Worm (Caenorhabditis elegans) whole organism, late embryonic: ENCODE results near the gene T21E8.7.

Experiments used
- C08G9.2 ChIP-seq: sonication (generic microtip); optimal IDR thresholded peaks from 2 replicates; lab custom pipeline; 2016; ENCODE audit warnings: mild to moderate bottlenecking, missing genetic modification characterization, moderate library complexity, missing compliant biosample characterization
- C38D4.7 ChIP-seq: fragments of 200-800 bp; sonication (Bioruptor generic); optimal IDR thresholded peaks from 2 replicates; lab custom pipeline; 2018; ENCODE audit warnings: mild to moderate bottlenecking, missing genetic modification characterization, moderate library complexity, missing compliant biosample characterization
- F13H6.1 ChIP-seq: sonication (generic microtip); optimal IDR thresholded peaks from 2 replicates; lab custom pipeline; 2016; ENCODE audit warnings: missing genetic modification characterization, missing compliant biosample characterization
- K09A11.1 ChIP-seq: sonication (generic microtip); optimal IDR thresholded peaks from 2 replicates; lab custom pipeline; 2017; ENCODE audit warnings: antibody characterized with exemption, mild to moderate bottlenecking, missing genetic modification characterization, missing compliant biosample characterization; ENCODE audit not compliant: insufficient read depth
- T23F11.4 ChIP-seq: fragments of 200-800 bp; sonication (Bioruptor generic); optimal IDR thresholded peaks from 2 replicates; lab custom pipeline; 2018; ENCODE audit warnings: mild to moderate bottlenecking, missing genetic modification characterization, missing compliant biosample characterization
- ceh-14 ChIP-seq: sonication (generic microtip); optimal IDR thresholded peaks from 2 replicates; lab custom pipeline; 2016; ENCODE audit warnings: missing genotype, missing genetic modification characterization, missing compliant biosample characterization
- ceh-18 ChIP-seq: sonication (generic microtip); optimal IDR thresholded peaks from 2 replicates; lab custom pipeline; 2016; ENCODE audit warnings: missing genetic modification characterization, missing compliant biosample characterization
- ceh-31 ChIP-seq: sonication (generic microtip); optimal IDR thresholded peaks from 2 replicates; lab custom pipeline; 2016; ENCODE audit warnings: missing genetic modification characterization, missing compliant biosample characterization
- ceh-6 ChIP-seq: fragments of 200-800 bp; sonication (Bioruptor generic); optimal IDR thresholded peaks from 2 replicates; lab custom pipeline; 2018; ENCODE audit warnings: mild to moderate bottlenecking, missing genetic modification characterization, missing compliant biosample characterization
- ceh-9 ChIP-seq: sonication (generic microtip); optimal IDR thresholded peaks from 2 replicates; lab custom pipeline; 2016; ENCODE audit warnings: mild to moderate bottlenecking, missing genetic modification characterization, inconsistent platforms, missing compliant biosample characterization
- dmd-4 ChIP-seq: sonication (generic microtip); optimal IDR thresholded peaks from 2 replicates; lab custom pipeline; 2016; ENCODE audit warnings: borderline replicate concordance, missing genetic modification characterization, missing compliant biosample characterization
- dve-1 ChIP-seq: sonication (generic microtip); optimal IDR thresholded peaks from 2 replicates; lab custom pipeline; 2017; ENCODE audit warnings: antibody characterized with exemption, mild to moderate bottlenecking, missing genetic modification characterization, missing compliant biosample characterization
- elt-2 ChIP-seq: sonication (generic microtip); optimal IDR thresholded peaks from 2 replicates; lab custom pipeline; 2016; ENCODE audit warnings: missing genetic modification reagents, missing genetic modification characterization, missing compliant biosample characterization
- elt-4 ChIP-seq: sonication (generic microtip); optimal IDR thresholded peaks from 2 replicates; lab custom pipeline; 2016; ENCODE audit warnings: missing genetic modification characterization, missing compliant biosample characterization
- eyg-1 ChIP-seq: sonication (generic microtip); optimal IDR thresholded peaks from 2 replicates; lab custom pipeline; 2016; ENCODE audit warnings: missing genotype, missing genetic modification characterization, missing compliant biosample characterization
- fax-1 ChIP-seq: sonication (generic microtip); optimal IDR thresholded peaks from 2 replicates; lab custom pipeline; 2016; ENCODE audit warnings: missing genotype, missing genetic modification characterization, missing compliant biosample characterization
- fkh-6 ChIP-seq: sonication (generic microtip); optimal IDR thresholded peaks from 2 replicates; lab custom pipeline; 2016; ENCODE audit warnings: missing genetic modification characterization, missing compliant biosample characterization
- gmeb-2 ChIP-seq: sonication (generic microtip); optimal IDR thresholded peaks from 2 replicates; lab custom pipeline; 2016; ENCODE audit warnings: missing genetic modification characterization, inconsistent platforms, missing compliant biosample characterization
- hlh-13 ChIP-seq: fragments of 200-800 bp; sonication (Bioruptor generic); optimal IDR thresholded peaks from 2 replicates; lab custom pipeline; 2018; ENCODE audit warnings: mild to moderate bottlenecking, missing genetic modification characterization, missing compliant biosample characterization
- hlh-15 ChIP-seq: sonication (generic microtip); optimal IDR thresholded peaks from 2 replicates; lab custom pipeline; 2016; ENCODE audit warnings: missing genetic modification characterization, missing compliant biosample characterization
- lim-6 ChIP-seq: sonication (generic microtip); optimal IDR thresholded peaks from 2 replicates; lab custom pipeline; 2016; ENCODE audit warnings: missing genetic modification characterization, missing compliant biosample characterization
- lin-11 ChIP-seq: fragments of 200-800 bp; sonication (Bioruptor generic); optimal IDR thresholded peaks from 2 replicates; lab custom pipeline; 2018; ENCODE audit warnings: mild to moderate bottlenecking, missing genetic modification characterization, missing compliant biosample characterization
- mec-3 ChIP-seq: sonication (generic microtip); optimal IDR thresholded peaks from 2 replicates; lab custom pipeline; 2016; ENCODE audit warnings: borderline replicate concordance, missing genetic modification characterization, missing compliant biosample characterization
- odd-2 ChIP-seq: sonication (generic microtip); optimal IDR thresholded peaks from 2 replicates; lab custom pipeline; 2017; ENCODE audit warnings: antibody characterized with exemption, mild to moderate bottlenecking, missing genetic modification characterization, missing compliant biosample characterization
- pag-3 ChIP-seq: sonication (generic microtip); optimal IDR thresholded peaks from 2 replicates; lab custom pipeline; 2016; ENCODE audit warnings: missing compliant biosample characterization, missing genetic modification characterization, borderline replicate concordance
- pat-9 ChIP-seq: fragments of 200-800 bp; sonication (Bioruptor generic); optimal IDR thresholded peaks from 2 replicates; lab custom pipeline; 2018; ENCODE audit warnings: mild to moderate bottlenecking, missing genetic modification characterization, moderate library complexity, missing compliant biosample characterization
- pha-2 ChIP-seq: sonication (generic microtip); optimal IDR thresholded peaks from 2 replicates; lab custom pipeline; 2017; ENCODE audit warnings: mild to moderate bottlenecking, missing genetic modification characterization, missing compliant biosample characterization
- pha-4 ChIP-seq: fragments of 150-350 bp; optimal IDR thresholded peaks from 2 replicates; lab custom pipeline; 2018; ENCODE audit warnings: missing biosample characterization, missing genetic modification reagents, missing genetic modification characterization
- pqm-1 ChIP-seq: sonication (generic microtip); optimal IDR thresholded peaks from 2 replicates; lab custom pipeline; 2016; ENCODE audit warnings: missing genetic modification characterization, missing compliant biosample characterization
- sdc-2 ChIP-seq: sonication (generic microtip); optimal IDR thresholded peaks from 2 replicates; lab custom pipeline; 2016; ENCODE audit warnings: missing genotype, missing genetic modification characterization, missing compliant biosample characterization
- syd-9 ChIP-seq: sonication (generic microtip); optimal IDR thresholded peaks from 2 replicates; lab custom pipeline; 2016; ENCODE audit warnings: mild to moderate bottlenecking, missing genetic modification characterization, moderate library complexity, missing compliant biosample characterization
- tbx-2 ChIP-seq: sonication (generic microtip); optimal IDR thresholded peaks from 2 replicates; lab custom pipeline; 2016; ENCODE audit warnings: missing genetic modification characterization, missing compliant biosample characterization
- tbx-7 ChIP-seq: sonication (generic microtip); optimal IDR thresholded peaks from 2 replicates; lab custom pipeline; 2016; ENCODE audit warnings: missing genotype, missing genetic modification characterization, missing compliant biosample characterization
- ttx-3 ChIP-seq: sonication (generic microtip); optimal IDR thresholded peaks from 2 replicates; lab custom pipeline; 2016; ENCODE audit warnings: missing genetic modification reagents, missing genetic modification characterization, missing compliant biosample characterization
- unc-3 ChIP-seq, 2 experiments: fragments of 200-800 bp in 1 of 2; sonication (Bioruptor generic) in 1 of 2; sonication (generic microtip) in 1 of 2; conservative IDR thresholded peaks in 1 of 2; optimal IDR thresholded peaks in 1 of 2; 2 replicates each; pipeline versions ENCODE4 v1.3.6 to Lab custom; 2016 to 2022; ENCODE audit warnings: missing compliant biosample characterization in 2 of 2, missing genetic modification characterization in 2 of 2, missing genetic modification reagents in 1 of 2
- unc-55 ChIP-seq: sonication (generic microtip); optimal IDR thresholded peaks from 2 replicates; lab custom pipeline; 2017; ENCODE audit warnings: missing biosample characterization, missing genetic modification reagents, missing genetic modification characterization

The T21E8.7 gene

DNA sequence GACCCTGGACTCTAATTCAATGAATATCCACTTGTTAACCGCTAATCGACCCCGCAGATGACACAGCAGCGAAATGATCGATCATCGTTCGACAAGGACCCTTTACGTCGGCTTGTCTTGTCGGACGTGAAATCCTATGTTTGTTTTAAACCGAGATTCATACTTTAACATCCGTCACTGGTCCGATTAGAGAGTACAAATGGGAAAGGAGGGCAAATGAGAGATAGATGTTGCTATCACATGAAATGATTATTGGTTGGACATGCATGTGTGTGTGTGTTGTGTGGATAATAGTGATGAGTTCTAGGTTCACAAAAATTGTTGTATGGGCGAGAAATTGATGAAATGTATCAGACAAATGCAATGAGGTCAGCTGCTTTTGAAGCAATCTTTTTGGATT is 26.4 kb downstream of the T21E8.7 start:
- no peak for TF ChIP-seq C08G9.2 (tag; lab: Kevin White, UChicago)
- TF ChIP-seq unc-55 (GFP tag; lab: Kevin White, UChicago) = peak; percentile 55
- TF ChIP-seq, all 69 proteins: peak for 1

- TF ChIP-seq mec-3 = no peak
- no peak for TF ChIP-seq ceh-9 (tag; lab: Kevin White, UChicago)
- TF ChIP-seq ceh-18 (tag; lab: Kevin White, UChicago) = no peak
- TF ChIP-seq F13H6.1 = no peak
- no peak for TF ChIP-seq pha-2 (tag; lab: Kevin White, UChicago)
- no peak for TF ChIP-seq tbx-7 (tag; lab: Kevin White, UChicago)
- no peak for TF ChIP-seq T23F11.4 (GFP tag; lab: Kevin White, UChicago)
- TF ChIP-seq C38D4.7 (GFP tag; lab: Kevin White, UChicago) = no peak
- TF ChIP-seq ceh-14 = no peak
- no peak for TF ChIP-seq ceh-31 (tag; lab: Kevin White, UChicago)
- no peak for TF ChIP-seq unc-3 (GFP tag; conservative IDR thresholded peaks at IDR 0.05; lab: Robert Waterston, UW)
- no peak for TF ChIP-seq unc-3 (tag; optimal IDR thresholded peaks at IDR 0.05; lab: Kevin White, UChicago)
- no peak for TF ChIP-seq syd-9 (tag; lab: Kevin White, UChicago)
- TF ChIP-seq lin-11 (tag; lab: Kevin White, UChicago) = no peak
- TF ChIP-seq ttx-3 (tag; lab: Kevin White, UChicago) = no peak
- TF ChIP-seq pha-4 = no peak
- TF ChIP-seq pat-9 (tag; lab: Kevin White, UChicago) = no peak
- no peak for TF ChIP-seq elt-4
Observed at ce11 chrX:10910716-10911115, 27.4 kb downstream of the T21E8.7 start, which contains the start of gene F47B10.8. Gene F47B10.8 (minus strand): TSS chrX:10910816.

- TF ChIP-seq lin-11 (tag; lab: Kevin White, UChicago) (no peak), elt-2 (tag; lab: Kevin White, UChicago) (no peak), dve-1 (tag; lab: Kevin White, UChicago) (no peak), tbx-2 (tag; lab: Kevin White, UChicago) (no peak), hlh-15 (tag; lab: Kevin White, UChicago) (no peak), odd-2 (tag; lab: Kevin White, UChicago) (no peak), sdc-2 (tag; lab: Kevin White, UChicago) (no peak), ceh-6 (GFP tag; lab: Kevin White, UChicago) (no peak), K09A11.1 (tag; lab: Kevin White, UChicago) (no peak), pqm-1 (no peak), fax-1 (tag; lab: Kevin White, UChicago) (no peak), dmd-4 (tag; lab: Kevin White, UChicago) (no peak)
- TF ChIP-seq, all 69 proteins: peak for 0
Observed at ce11 chrX:10913981-10914380, 30.7 kb downstream of the T21E8.7 start, which contains the start of gene F47B10.9. Gene F47B10.9 (minus strand): TSS chrX:10914081.

ce11 chrX:10914421-10915277 is 31.3 kb downstream of the T21E8.7 start:
- TF ChIP-seq fkh-6 (tag; lab: Kevin White, UChicago) = no peak
- TF ChIP-seq ceh-9 (tag; lab: Kevin White, UChicago) = no peak
- TF ChIP-seq gmeb-2 = no peak
- TF ChIP-seq syd-9 (tag; lab: Kevin White, UChicago) = no peak
- no peak for TF ChIP-seq C38D4.7 (GFP tag; lab: Kevin White, UChicago)
- no peak for TF ChIP-seq eyg-1
- no peak for TF ChIP-seq ttx-3 (tag; lab: Kevin White, UChicago)
- no peak for TF ChIP-seq pag-3
- TF ChIP-seq hlh-13 (GFP tag; lab: Kevin White, UChicago) = no peak
- no peak for TF ChIP-seq lim-6
